Worm (Caenorhabditis elegans) whole organism, L3 larva: Measurements from ENCODE around the gene ZC262.7.

Source experiments
- ZK546.5 ChIP-seq: sonication (generic microtip); optimal IDR thresholded peaks from 2 replicates; lab custom pipeline; 2017; ENCODE audit warnings: missing biosample characterization, missing genetic modification characterization
- aly-2 ChIP-seq: fragments of 150-350 bp; optimal IDR thresholded peaks from 2 replicates; lab custom pipeline; 2014; ENCODE audit warnings: missing biosample characterization, missing genetic modification characterization
- ceh-9 ChIP-seq: sonication (generic microtip); optimal IDR thresholded peaks from 2 replicates; lab custom pipeline; 2018; ENCODE audit warnings: missing biosample characterization, missing genetic modification characterization
- daf-12 ChIP-seq: fragments of 150-350 bp; optimal IDR thresholded peaks from 2 replicates; lab custom pipeline; 2014; ENCODE audit warnings: missing biosample characterization, missing genetic modification reagents, missing genetic modification characterization
- egl-27 ChIP-seq: sonication (generic microtip); optimal IDR thresholded peaks from 4 replicates; lab custom pipeline; 2017; ENCODE audit warnings: missing biosample characterization, missing genetic modification reagents, missing genetic modification characterization
- elt-1 ChIP-seq: fragments of 150-350 bp; optimal IDR thresholded peaks from 2 replicates; lab custom pipeline; 2014; ENCODE audit warnings: missing biosample characterization, missing genetic modification characterization
- elt-2 ChIP-seq: sonication (generic microtip); optimal IDR thresholded peaks from 2 replicates; lab custom pipeline; 2016; ENCODE audit warnings: missing genetic modification reagents, mild to moderate bottlenecking, missing genetic modification characterization, missing compliant biosample characterization
- eor-1 ChIP-seq, 2 experiments: fragments of 150-350 bp; optimal IDR thresholded peaks; 2 replicates each; lab custom pipeline; 2014 to 2018; ENCODE audit warnings: missing biosample characterization in 2 of 2, missing genetic modification characterization in 2 of 2
- fkh-10 ChIP-seq: sonication (generic microtip); optimal IDR thresholded peaks from 2 replicates; lab custom pipeline; 2017; ENCODE audit warnings: missing biosample characterization, missing genetic modification reagents, missing genetic modification characterization
- jun-1 ChIP-seq: fragments of 150-350 bp; optimal IDR thresholded peaks from 2 replicates; lab custom pipeline; 2014; ENCODE audit warnings: missing biosample characterization, missing genetic modification reagents, missing genetic modification characterization
- lin-39 ChIP-seq: fragments of 150-350 bp; optimal IDR thresholded peaks from 2 replicates; lab custom pipeline; 2018; ENCODE audit warnings: missing biosample characterization, missing genetic modification reagents, missing genetic modification characterization
- lsy-12 ChIP-seq: sonication (generic microtip); optimal IDR thresholded peaks from 2 replicates; lab custom pipeline; 2016; ENCODE audit warnings: mild to moderate bottlenecking, missing genetic modification characterization, missing compliant biosample characterization
- mdl-1 ChIP-seq: fragments of 150-350 bp; optimal IDR thresholded peaks from 2 replicates; lab custom pipeline; 2014; ENCODE audit warnings: missing biosample characterization, missing genetic modification characterization
- mml-1 ChIP-seq: fragments of 150-350 bp; sonication (generic microtip); optimal IDR thresholded peaks from 3 replicates; lab custom pipeline; 2014; ENCODE audit warnings: missing biosample characterization, missing genetic modification characterization
- nfya-1 ChIP-seq: sonication (generic microtip); optimal IDR thresholded peaks from 2 replicates; lab custom pipeline; 2017; ENCODE audit warnings: missing genetic modification characterization, mild to moderate bottlenecking, missing compliant biosample characterization, antibody characterized with exemption, moderate library complexity; ENCODE audit not compliant: insufficient read depth
- nhr-11 ChIP-seq: fragments of 150-350 bp; optimal IDR thresholded peaks from 2 replicates; lab custom pipeline; 2014; ENCODE audit warnings: missing biosample characterization, missing genetic modification characterization
- nhr-12 ChIP-seq: fragments of 150-350 bp; optimal IDR thresholded peaks from 2 replicates; lab custom pipeline; 2014; ENCODE audit warnings: missing biosample characterization, missing genetic modification characterization
- nhr-23 ChIP-seq: fragments of 150-350 bp; optimal IDR thresholded peaks from 2 replicates; lab custom pipeline; 2014; ENCODE audit warnings: missing biosample characterization, missing genetic modification reagents, missing genetic modification characterization
- nhr-237 ChIP-seq: fragments of 150-350 bp; optimal IDR thresholded peaks from 2 replicates; lab custom pipeline; 2014; ENCODE audit warnings: missing biosample characterization, missing genetic modification characterization
- nhr-25 ChIP-seq: sonication (generic microtip); optimal IDR thresholded peaks from 2 replicates; lab custom pipeline; 2017; ENCODE audit warnings: missing biosample characterization, missing genetic modification characterization
- nhr-28 ChIP-seq: fragments of 150-350 bp; optimal IDR thresholded peaks from 2 replicates; lab custom pipeline; 2014; ENCODE audit warnings: missing biosample characterization, missing genetic modification characterization
- nhr-43 ChIP-seq: sonication (generic microtip); optimal IDR thresholded peaks from 2 replicates; lab custom pipeline; 2016; ENCODE audit warnings: mild to moderate bottlenecking, missing genetic modification characterization, missing compliant biosample characterization; ENCODE audit not compliant: poor library complexity, severe bottlenecking
- nhr-67 ChIP-seq: fragments of 150-350 bp; optimal IDR thresholded peaks from 2 replicates; lab custom pipeline; 2014; ENCODE audit warnings: missing biosample characterization, missing genetic modification characterization
- nhr-77 ChIP-seq: fragments of 150-350 bp; optimal IDR thresholded peaks from 2 replicates; lab custom pipeline; 2014; ENCODE audit warnings: missing biosample characterization, missing genetic modification characterization
- pha-4 ChIP-seq: fragments of 150-350 bp; optimal IDR thresholded peaks from 2 replicates; lab custom pipeline; 2014; ENCODE audit warnings: missing biosample characterization, missing genetic modification reagents, missing genetic modification characterization
- pqm-1 ChIP-seq: fragments of 150-350 bp; optimal IDR thresholded peaks from 2 replicates; lab custom pipeline; 2017; ENCODE audit warnings: missing biosample characterization, missing genetic modification characterization, inconsistent platforms
- sea-2 ChIP-seq: fragments of 150-350 bp; sonication (generic microtip); optimal IDR thresholded peaks from 4 replicates; lab custom pipeline; 2014; ENCODE audit warnings: missing biosample characterization, missing genetic modification reagents, missing genetic modification characterization
- skn-1 ChIP-seq: fragments of 150-350 bp; optimal IDR thresholded peaks from 2 replicates; lab custom pipeline; 2014; ENCODE audit warnings: missing biosample characterization, missing genetic modification characterization
- snpc-4 ChIP-seq: fragments of 150-350 bp; optimal IDR thresholded peaks from 2 replicates; lab custom pipeline; 2014; ENCODE audit warnings: missing biosample characterization, missing genetic modification characterization
- unc-39 ChIP-seq: sonication (generic microtip); optimal IDR thresholded peaks from 4 replicates; lab custom pipeline; 2017; ENCODE audit warnings: missing biosample characterization, missing genetic modification characterization
- zag-1 ChIP-seq: fragments of 150-350 bp; optimal IDR thresholded peaks from 2 replicates; lab custom pipeline; 2014; ENCODE audit warnings: missing biosample characterization, missing genetic modification characterization
- ztf-11 ChIP-seq: fragments of 150-350 bp; optimal IDR thresholded peaks from 2 replicates; lab custom pipeline; 2014; ENCODE audit warnings: missing biosample characterization, missing genetic modification characterization

The ZC262.7 gene

DNA sequence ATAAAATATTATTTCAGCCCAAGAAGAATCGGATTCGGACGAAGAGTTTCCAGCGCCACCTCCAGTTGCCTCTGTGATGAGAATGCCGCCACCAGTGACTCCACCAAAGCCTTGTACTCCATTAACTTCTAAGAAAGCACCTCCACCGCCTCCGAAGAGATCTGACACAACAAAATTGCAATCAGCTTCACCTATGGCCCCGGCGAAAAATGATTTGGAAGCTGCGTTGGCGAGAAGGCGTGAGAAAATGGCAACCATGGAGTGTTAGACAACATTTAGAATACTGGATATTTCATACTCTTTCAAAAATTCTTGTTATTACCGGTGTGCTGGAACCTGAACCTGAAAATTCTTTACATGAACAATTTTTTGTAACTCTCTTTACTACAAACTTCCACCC lies 38.8 kb downstream of the ZC262.7 start:
- TF ChIP-seq nhr-11 (tag; lab: Kevin White, UChicago) (no peak), elt-2 (tag; lab: Kevin White, UChicago) (no peak), nhr-23 (tag; lab: Kevin White, UChicago) (no peak), lin-39 (tag; lab: Kevin White, UChicago) (no peak), ztf-11 (tag; lab: Kevin White, UChicago) (no peak), skn-1 (tag; lab: Kevin White, UChicago) (no peak), snpc-4 (tag; lab: Kevin White, UChicago) (no peak), zag-1 (tag; lab: Kevin White, UChicago) (no peak), jun-1 (no peak), nhr-67 (tag; lab: Kevin White, UChicago) (no peak), pqm-1 (tag; lab: Kevin White, UChicago) (no peak)
- TF ChIP-seq, all 47 proteins: peak for 0

- TF ChIP-seq elt-1 (no peak), zag-1 (tag; lab: Kevin White, UChicago) (no peak), lin-39 (tag; lab: Kevin White, UChicago) (no peak), nhr-12 (tag; lab: Kevin White, UChicago) (no peak), aly-2 (tag; lab: Kevin White, UChicago) (no peak), nhr-28 (tag; lab: Kevin White, UChicago) (no peak), nhr-77 (tag; lab: Kevin White, UChicago) (no peak)
Observed at ce11 chrIII:8303440-8303839, 40.7 kb downstream of the ZC262.7 start.

ce11 chrIII:8300860-8301396 lies 43.2 kb downstream of the ZC262.7 start:
- no peak for TF ChIP-seq nhr-77 (tag; lab: Kevin White, UChicago)
- TF ChIP-seq elt-1: no peak
- TF ChIP-seq egl-27 (tag; lab: Kevin White, UChicago): no peak
- TF ChIP-seq zag-1 (tag; lab: Kevin White, UChicago): no peak
- no peak for TF ChIP-seq ceh-9
- no peak for TF ChIP-seq mdl-1 (tag; lab: Kevin White, UChicago)
- TF ChIP-seq nhr-237 (tag; lab: Kevin White, UChicago): no peak
- TF ChIP-seq nhr-12 (tag; lab: Kevin White, UChicago): no peak
- TF ChIP-seq nhr-25 (tag; lab: Kevin White, UChicago): no peak

- peak; percentile 76 for TF ChIP-seq elt-2 (tag; lab: Kevin White, UChicago)
- TF ChIP-seq jun-1: no peak
- TF ChIP-seq ztf-11 (tag; lab: Kevin White, UChicago): no peak
- no peak for TF ChIP-seq daf-12 (tag; lab: Kevin White, UChicago)
- no peak for TF ChIP-seq nhr-28 (tag; lab: Kevin White, UChicago)
- peak; percentile 43 for TF ChIP-seq pha-4
- TF ChIP-seq nhr-12 (tag; lab: Kevin White, UChicago): no peak
- TF ChIP-seq ZK546.5: no peak
- TF ChIP-seq pqm-1 (tag; lab: Kevin White, UChicago): peak; percentile 14
Observed at ce11 chrIII:8299734-8300133, 44.4 kb downstream of the ZC262.7 start.

ce11 chrIII:8299078-8299587 lies 45.0 kb downstream of the ZC262.7 start:
- no peak for TF ChIP-seq nhr-43
- no peak for TF ChIP-seq eor-1 (tag; optimal IDR thresholded peaks at IDR 0.05; lab: Kevin White, UChicago)
- no peak for TF ChIP-seq nfya-1 (tag; lab: Kevin White, UChicago)
- no peak for TF ChIP-seq snpc-4 (tag; lab: Kevin White, UChicago)
- no peak for TF ChIP-seq skn-1 (tag; lab: Kevin White, UChicago)
- TF ChIP-seq sea-2 (GFP tag; lab: Kevin White, UChicago): no peak
- TF ChIP-seq unc-39 (tag; lab: Kevin White, UChicago): no peak
- TF ChIP-seq fkh-10: no peak
- no peak for TF ChIP-seq lsy-12
- TF ChIP-seq mml-1 (tag; lab: Kevin White, UChicago): no peak
- TF ChIP-seq nhr-12 (tag; lab: Kevin White, UChicago): no peak
